Worm (Caenorhabditis elegans) whole organism, L4/young adult: ENCODE results near the gene C16D9.6.

Source experiments
- W03F9.2 ChIP-seq: fragments of 150-350 bp; optimal IDR thresholded peaks from 2 replicates; lab custom pipeline; 2014; ENCODE audit warnings: missing biosample characterization, missing genetic modification characterization
- dao-5 ChIP-seq: sonication (generic microtip); optimal IDR thresholded peaks from 2 replicates; lab custom pipeline; 2016; ENCODE audit warnings: missing genotype, missing genetic modification characterization, moderate library complexity, missing compliant biosample characterization
- him-1 ChIP-seq: sonication (generic microtip); optimal IDR thresholded peaks from 2 replicates; lab custom pipeline; 2016; ENCODE audit warnings: missing genotype, missing genetic modification reagents, missing genetic modification characterization, missing compliant biosample characterization

ce11 chrV:8268902-8269301 is 18.8 kb upstream of the C16D9.6 start, which contains the start of the genes asp-6 and asp-12:
- TF ChIP-seq W03F9.2 (tag; lab: Kevin White, UChicago) (no peak), him-1 (tag; lab: Kevin White, UChicago) (no peak), dao-5 (no peak)
